Fruit fly (Drosophila melanogaster) S2 (cell line): ENCODE data around the gene CG43755.

ENCODE experiments used
- CG8478 ChIP-seq: fragments of >200 bp; optimal IDR thresholded peaks from 2 replicates; lab custom pipeline; 2018
- CTCF ChIP-seq, 2 experiments: fragments of >200 bp; optimal IDR thresholded peaks; 2 replicates each; lab custom pipeline; 2018

- TF ChIP-seq CTCF (optimal IDR thresholded peaks at IDR 0.05; lab: Kevin White, UChicago): no peak
- TF ChIP-seq CG8478 (lab: Kevin White, UChicago): no peak
Measured at dm6 chr2L:291657-292056, 37.9 kb downstream of the CG43755 start, which contains the start of gene CG3625.
